Worm (Caenorhabditis elegans) whole organism, L4 larva: ENCODE results near the gene T15B7.15.

Source experiments
- F10B5.3 ChIP-seq: sonication (generic microtip); optimal IDR thresholded peaks from 2 replicates; lab custom pipeline; 2016; ENCODE audit warnings: mild to moderate bottlenecking, missing genetic modification characterization, missing compliant biosample characterization
- F37D6.2 ChIP-seq: sonication (generic microtip); optimal IDR thresholded peaks from 2 replicates; lab custom pipeline; 2016; ENCODE audit warnings: mild to moderate bottlenecking, missing genetic modification characterization, missing compliant biosample characterization
- Y105C5A.15 ChIP-seq: fragments of 200-800 bp; sonication (Bioruptor generic); IDR thresholded peaks from 2 replicates; pipeline ENCODE4 v1.3.6; 2022; ENCODE audit warnings: missing genetic modification characterization, missing compliant biosample characterization
- ZK337.2 ChIP-seq: fragments of 200-800 bp; sonication (Bioruptor generic); IDR thresholded peaks from 2 replicates; pipeline ENCODE4 v1.3.6; 2022; ENCODE audit warnings: missing genetic modification reagents, missing genetic modification characterization, missing compliant biosample characterization
- attf-4 ChIP-seq: sonication (generic microtip); optimal IDR thresholded peaks from 3 replicates; lab custom pipeline; 2017; ENCODE audit warnings: missing biosample characterization, missing genetic modification characterization
- ceh-62 ChIP-seq: sonication (generic microtip); optimal IDR thresholded peaks from 2 replicates; lab custom pipeline; 2017; ENCODE audit warnings: missing biosample characterization, missing genetic modification characterization
- daf-12 ChIP-seq: fragments of 150-350 bp; optimal IDR thresholded peaks from 2 replicates; lab custom pipeline; 2014; ENCODE audit warnings: missing biosample characterization, missing genetic modification reagents, missing genetic modification characterization
- daf-19 ChIP-seq: fragments of 200-800 bp; sonication (Bioruptor generic); conservative IDR thresholded peaks from 2 replicates; pipeline ENCODE4 v1.3.6; 2022; ENCODE audit warnings: missing genetic modification characterization, missing compliant biosample characterization
- dmd-6 ChIP-seq: fragments of 200-800 bp; sonication (Bioruptor generic); IDR thresholded peaks from 2 replicates; pipeline ENCODE4 v1.3.6; 2022; ENCODE audit warnings: missing genetic modification reagents, missing genetic modification characterization, missing compliant biosample characterization
- fkh-10 ChIP-seq: fragments of 150-350 bp; optimal IDR thresholded peaks from 2 replicates; lab custom pipeline; 2014; ENCODE audit warnings: missing biosample characterization, missing genetic modification reagents, missing genetic modification characterization
- hmg-1.1 ChIP-seq: fragments of 200-800 bp; sonication (Bioruptor generic); IDR thresholded peaks from 2 replicates; pipeline ENCODE4 v1.3.6; 2022; ENCODE audit warnings: missing genetic modification reagents, missing genetic modification characterization, missing compliant biosample characterization
- lin-38 ChIP-seq: fragments of 200-800 bp; sonication (Bioruptor generic); IDR thresholded peaks from 2 replicates; pipeline ENCODE4 v1.3.6; 2022; ENCODE audit warnings: missing genetic modification reagents, missing genetic modification characterization, missing compliant biosample characterization
- lin-39 ChIP-seq: fragments of 150-350 bp; optimal IDR thresholded peaks from 2 replicates; lab custom pipeline; 2014; ENCODE audit warnings: missing biosample characterization, missing genetic modification reagents, missing genetic modification characterization
- lir-3 ChIP-seq: sonication (generic microtip); optimal IDR thresholded peaks from 2 replicates; lab custom pipeline; 2016; ENCODE audit warnings: mild to moderate bottlenecking, missing genetic modification characterization, missing compliant biosample characterization
- lsy-2 ChIP-seq, 2 experiments: fragments of 150-350 bp in 1 of 2; sonication (generic microtip) in 1 of 2; optimal IDR thresholded peaks; 2 replicates each; lab custom pipeline; 2014 to 2017; ENCODE audit warnings: missing biosample characterization in 2 of 2, missing genetic modification characterization in 2 of 2
- madf-5 ChIP-seq, 2 experiments: fragments of 200-800 bp; sonication (Bioruptor generic); IDR thresholded peaks; 2 replicates each; pipeline ENCODE4 v1.3.6; 2022; ENCODE audit warnings: missing compliant biosample characterization in 2 of 2, missing genetic modification characterization in 2 of 2
- mes-2 ChIP-seq: sonication (generic microtip); optimal IDR thresholded peaks from 2 replicates; lab custom pipeline; 2016; ENCODE audit warnings: missing genotype, mild to moderate bottlenecking, missing genetic modification characterization, missing compliant biosample characterization; ENCODE audit not compliant: poor library complexity, severe bottlenecking
- mxl-3 ChIP-seq: fragments of 200-800 bp; sonication (Bioruptor generic); optimal IDR thresholded peaks from 2 replicates; lab custom pipeline; 2018; ENCODE audit warnings: mild to moderate bottlenecking, missing genetic modification characterization, missing compliant biosample characterization
- nhr-102 ChIP-seq: sonication (generic microtip); optimal IDR thresholded peaks from 2 replicates; lab custom pipeline; 2016; ENCODE audit warnings: mild to moderate bottlenecking, missing genetic modification characterization, moderate library complexity, missing compliant biosample characterization
- nhr-237 ChIP-seq: sonication (generic microtip); optimal IDR thresholded peaks from 2 replicates; lab custom pipeline; 2017; ENCODE audit warnings: missing biosample characterization, missing genetic modification characterization
- nhr-28 ChIP-seq: fragments of 150-350 bp; optimal IDR thresholded peaks from 2 replicates; lab custom pipeline; 2014; ENCODE audit warnings: missing biosample characterization, missing genetic modification characterization
- nhr-48 ChIP-seq: sonication (generic microtip); optimal IDR thresholded peaks from 2 replicates; lab custom pipeline; 2016; ENCODE audit warnings: mild to moderate bottlenecking, missing genetic modification characterization, missing compliant biosample characterization
- nhr-6 ChIP-seq: fragments of 150-350 bp; optimal IDR thresholded peaks from 2 replicates; lab custom pipeline; 2014; ENCODE audit warnings: missing biosample characterization, missing genetic modification characterization
- pha-4 ChIP-seq, 2 experiments: fragments of 150-350 bp in 1 of 2; fragments of 200-800 bp in 1 of 2; sonication (Bioruptor generic) in 1 of 2; IDR thresholded peaks in 1 of 2; optimal IDR thresholded peaks in 1 of 2; 2 replicates each; pipeline versions ENCODE4 v1.3.6 to Lab custom; 2014 to 2022; ENCODE audit warnings: missing genetic modification characterization in 2 of 2, missing genetic modification reagents in 2 of 2, missing biosample characterization in 1 of 2, missing compliant biosample characterization in 1 of 2
- pqm-1 ChIP-seq: sonication (generic microtip); optimal IDR thresholded peaks from 2 replicates; lab custom pipeline; 2017; ENCODE audit warnings: missing biosample characterization, missing genetic modification characterization
- rbr-2 ChIP-seq: sonication (generic microtip); optimal IDR thresholded peaks from 2 replicates; lab custom pipeline; 2016; ENCODE audit warnings: missing genotype, missing genetic modification characterization, missing compliant biosample characterization
- set-16 ChIP-seq: fragments of 200-800 bp; sonication (Bioruptor generic); IDR thresholded peaks from 2 replicates; pipeline ENCODE4 v1.3.6; 2022; ENCODE audit warnings: missing genetic modification reagents, missing genetic modification characterization, missing compliant biosample characterization
- skn-1 ChIP-seq: fragments of 150-350 bp; optimal IDR thresholded peaks from 2 replicates; lab custom pipeline; 2014; ENCODE audit warnings: missing biosample characterization, missing genetic modification characterization
- snpc-1.2 ChIP-seq: fragments of 200-800 bp; sonication (Bioruptor generic); IDR thresholded peaks from 2 replicates; pipeline ENCODE4 v1.3.6; 2022; ENCODE audit warnings: missing genetic modification reagents, missing genetic modification characterization, missing compliant biosample characterization
- spr-1 ChIP-seq: sonication (generic microtip); optimal IDR thresholded peaks from 2 replicates; lab custom pipeline; 2016; ENCODE audit warnings: mild to moderate bottlenecking, missing genetic modification characterization, missing compliant biosample characterization
- tag-97 ChIP-seq: fragments of 200-800 bp; sonication (Bioruptor generic); IDR thresholded peaks from 2 replicates; pipeline ENCODE4 v1.3.6; 2022; ENCODE audit warnings: missing genetic modification characterization, missing compliant biosample characterization
- unc-39 ChIP-seq: sonication (generic microtip); optimal IDR thresholded peaks from 2 replicates; lab custom pipeline; 2017; ENCODE audit warnings: missing biosample characterization, missing genetic modification characterization
- zip-11 ChIP-seq: fragments of 200-800 bp; sonication (Bioruptor generic); IDR thresholded peaks from 2 replicates; pipeline ENCODE4 v1.3.6; 2022; ENCODE audit warnings: missing genetic modification characterization, missing compliant biosample characterization

T15B7.15 gene

ce11 chrV:6793744-6794239 is 44.7 kb downstream of the T15B7.15 start, which contains the start of gene ZC404.1:
TSS of gene ZC404.1 (plus strand) at chrV:6794189.
- TF ChIP-seq attf-4 (tag; lab: Kevin White, UChicago) (no peak), set-16 (GFP tag; lab: Robert Waterston, UW) (peak; percentile 62), fkh-10 (GFP tag; lab: Kevin White, UChicago) (no peak), F37D6.2 (tag; lab: Kevin White, UChicago) (no peak), tag-97 (no peak), nhr-28 (tag; lab: Kevin White, UChicago) (no peak), Y105C5A.15 (GFP tag; lab: Robert Waterston, UW) (no peak), lir-3 (tag; lab: Kevin White, UChicago) (no peak), mxl-3 (GFP tag; lab: Kevin White, UChicago) (no peak), rbr-2 (tag; lab: Kevin White, UChicago) (peak; percentile 21), mes-2 (tag; lab: Kevin White, UChicago) (peak; percentile 28), daf-19 (GFP tag; lab: Robert Waterston, UW) (no peak), zip-11 (GFP tag; lab: Robert Waterston, UW) (no peak), nhr-237 (tag; lab: Kevin White, UChicago) (no peak), unc-39 (no peak), nhr-102 (tag; lab: Kevin White, UChicago) (no peak), lin-39 (tag; lab: Kevin White, UChicago) (no peak), ZK337.2 (GFP tag; lab: Robert Waterston, UW) (no peak), ceh-62 (tag; lab: Kevin White, UChicago) (no peak), nhr-48 (tag; lab: Kevin White, UChicago) (no peak), daf-12 (no peak), pqm-1 (tag; lab: Kevin White, UChicago) (no peak), skn-1 (no peak), hmg-1.1 (GFP tag; lab: Robert Waterston, UW) (0 out of 2 replicates have a peak, but pooled peaks have one; percentile 11), spr-1 (no peak), dmd-6 (GFP tag; lab: Robert Waterston, UW) (no peak)
- TF ChIP-seq, all 104 proteins: peak for 4

ce11 chrV:6792973-6793372 is 45.5 kb downstream of the T15B7.15 start:
- TF ChIP-seq lsy-2 (tag; optimal IDR thresholded peaks at IDR 0.05; lab: Kevin White, UChicago), result peak in 1 of 2 experiments; percentile 8
- TF ChIP-seq nhr-6 (tag; lab: Kevin White, UChicago), result no peak

ce11 chrV:6792565-6792964 is 45.9 kb downstream of the T15B7.15 start, which contains the start of gene gck-2:
TSS of gene gck-2 (minus strand) at chrV:6792665.
- TF ChIP-seq nhr-28 (tag; lab: Kevin White, UChicago) (no peak), snpc-1.2 (no peak)

- TF ChIP-seq mes-2 (tag; lab: Kevin White, UChicago) (peak; percentile 5), madf-5 (GFP tag; IDR thresholded peaks at IDR 0.05; lab: Robert Waterston, UW) (0 out of 4 replicates have a peak, but pooled peaks of 1 of the 2 experiments have one; percentile 35), F10B5.3 (tag; lab: Kevin White, UChicago) (peak; percentile 32), pha-4 (GFP tag; IDR thresholded peaks at IDR 0.05; lab: Robert Waterston, UW) (0 out of 2 replicates have a peak, but pooled peaks have one; percentile 7), pha-4 (tag; optimal IDR thresholded peaks at IDR 0.05; lab: Kevin White, UChicago) (no peak), Y105C5A.15 (GFP tag; lab: Robert Waterston, UW) (no peak), lin-38 (GFP tag; lab: Robert Waterston, UW) (peak; percentile 37; the same call in 1 of the 2 replicates)
These were observed 50.5 kb downstream of the T15B7.15 start, which contains the start of gene ZC404.2 for ce11 chrV:6787906-6788430. TSS of gene ZC404.2 (plus strand) at chrV:6787952.
